Fruit fly (Drosophila melanogaster): Measurements from ENCODE around the gene CG14085.

Gene CG14085

dm6 chr3L:19263480-19264140, 5.5 kb upstream of the CG14085 start, which contains the start of the genes CG42374 and Mettl5:
TSS of gene CG42374 (plus strand) at chr3L:19263766.
TSS of gene Mettl5 (plus strand) at chr3L:19263766.
- TF ChIP-seq dl (GFP tag; optimal IDR thresholded peaks at IDR 0.05; ENCODE audit: insufficient read depth in 1 of 2, partially characterized antibody in 2 of 2) (no peak), fru (GFP tag; optimal IDR thresholded peaks at IDR 0.05) (peak; percentile 24), OdsH (GFP tag; optimal IDR thresholded peaks at IDR 0.05) (peak; percentile 31), woc (GFP tag; optimal IDR thresholded peaks at IDR 0.05) (no peak), Mio (GFP tag; optimal IDR thresholded peaks at IDR 0.05) (no peak), tai (GFP tag; optimal IDR thresholded peaks at IDR 0.05) (no peak), HLH106 (tag; optimal IDR thresholded peaks at IDR 0.05) (peak; percentile 15), sage (GFP tag; optimal IDR thresholded peaks at IDR 0.05) (peak; percentile 17), Vsx2 (GFP tag; optimal IDR thresholded peaks at IDR 0.05; ENCODE audit: partially characterized antibody) (no peak), dsf (GFP tag; optimal IDR thresholded peaks at IDR 0.05; ENCODE audit: borderline replicate concordance) (no peak), br (GFP tag; optimal IDR thresholded peaks at IDR 0.05) (no peak), pan (optimal IDR thresholded peaks at IDR 0.05) (no peak), usp (GFP tag; optimal IDR thresholded peaks at IDR 0.05) (no peak)

- TF ChIP-seq ey (GFP tag; optimal IDR thresholded peaks at IDR 0.05) (peak; percentile 32), Hr78 (GFP tag; optimal IDR thresholded peaks at IDR 0.05) (no peak), lola (GFP tag; optimal IDR thresholded peaks at IDR 0.05) (no peak), psq (GFP tag; optimal IDR thresholded peaks at IDR 0.05) (peak; percentile 58), Sp1 (GFP tag; optimal IDR thresholded peaks at IDR 0.05) (peak; percentile 73), HLH106 (tag; optimal IDR thresholded peaks at IDR 0.05) (peak; percentile 78), Jra (GFP tag; optimal IDR thresholded peaks at IDR 0.05) (no peak), Hr83 (GFP tag; optimal IDR thresholded peaks at IDR 0.05; ENCODE audit: poor library complexity, severe bottlenecking) (peak; percentile 13), Myc (optimal IDR thresholded peaks at IDR 0.05) (peak; percentile 6), GATAd (GFP tag; optimal IDR thresholded peaks at IDR 0.05) (no peak), CG32264 (GFP tag; optimal IDR thresholded peaks at IDR 0.05) (no peak), OdsH (GFP tag; optimal IDR thresholded peaks at IDR 0.05) (peak; percentile 41), sage (GFP tag; optimal IDR thresholded peaks at IDR 0.05) (peak; percentile 32), Rel (GFP tag; optimal IDR thresholded peaks at IDR 0.05) (no peak), Rel (tag; optimal IDR thresholded peaks at IDR 0.05) (peak; percentile 40), foxo (GFP tag; optimal IDR thresholded peaks at IDR 0.05) (peak in 1 of 2 experiments; percentile 78), fru (GFP tag; optimal IDR thresholded peaks at IDR 0.05) (peak; percentile 35), br (GFP tag; optimal IDR thresholded peaks at IDR 0.05) (peak; percentile 4), h (GFP tag; optimal IDR thresholded peaks at IDR 0.05) (peak; percentile 57), rgr (GFP tag; optimal IDR thresholded peaks at IDR 0.05) (peak; percentile 75), Hnf4 (GFP tag; optimal IDR thresholded peaks at IDR 0.05) (peak; percentile 37), CG9705 (GFP tag; optimal IDR thresholded peaks at IDR 0.05) (peak; percentile 68)
Measured at dm6 chr3L:19264141-19264487, 5.0 kb upstream of the CG14085 start, which contains the start of gene Max. TSS of gene Max (minus strand) at chr3L:19264184.

dm6 chr3L:19265761-19266160, 3.4 kb upstream of the CG14085 start, which contains the start of gene CG45081:
TSS of gene CG45081 (plus strand) at chr3L:19266061.
- TF ChIP-seq N (GFP tag; optimal IDR thresholded peaks at IDR 0.05) (no peak), CrebA (GFP tag; optimal IDR thresholded peaks at IDR 0.05; ENCODE audit: borderline replicate concordance) (no peak), rgr (GFP tag; optimal IDR thresholded peaks at IDR 0.05) (peak; percentile 0), Sp1 (GFP tag; optimal IDR thresholded peaks at IDR 0.05) (no peak), Mio (GFP tag; optimal IDR thresholded peaks at IDR 0.05) (no peak), Dif (GFP tag; optimal IDR thresholded peaks at IDR 0.05; ENCODE audit: partially characterized antibody) (no peak), tai (GFP tag; optimal IDR thresholded peaks at IDR 0.05) (no peak)

dm6 chr3L:19270542-19270941, 1.4 kb downstream of the CG14085 start, which contains the start of gene CG14088:
TSS of gene CG14088 (minus strand) at chr3L:19270642.
- no peak for TF ChIP-seq sv (GFP tag; optimal IDR thresholded peaks at IDR 0.05)
- TF ChIP-seq pan (optimal IDR thresholded peaks at IDR 0.05): no peak
- no peak for TF ChIP-seq rgr (GFP tag; optimal IDR thresholded peaks at IDR 0.05)
- no peak for TF ChIP-seq Hr83 (GFP tag; optimal IDR thresholded peaks at IDR 0.05; ENCODE audit: poor library complexity, severe bottlenecking)
- no peak for TF ChIP-seq ey (GFP tag; optimal IDR thresholded peaks at IDR 0.05)

Data from whole organism, wandering third instar larva.